Fruit fly (Drosophila melanogaster): ENCODE measurements around the gene CG42709.

- TF ChIP-seq CG30431 (GFP tag; optimal IDR thresholded peaks at IDR 0.05), result no peak
- TF ChIP-seq CG1024 (GFP tag; IDR thresholded peaks at IDR 0.05), result no peak
- no peak for TF ChIP-seq CG7786 (GFP tag; optimal IDR thresholded peaks at IDR 0.05)
- TF ChIP-seq CG12299 (tag; optimal IDR thresholded peaks at IDR 0.05), result no peak
- TF ChIP-seq ken (GFP tag; IDR thresholded peaks at IDR 0.05), result no peak
- no peak for TF ChIP-seq CG12071 (GFP tag; optimal IDR thresholded peaks at IDR 0.05)
- no peak for TF ChIP-seq Gsc (GFP tag; IDR thresholded peaks at IDR 0.05)
- TF ChIP-seq mam (GFP tag; optimal IDR thresholded peaks at IDR 0.05), result no peak
- no peak for TF ChIP-seq CG4282 (GFP tag; optimal IDR thresholded peaks at IDR 0.05)
- TF ChIP-seq mirr (GFP tag; optimal IDR thresholded peaks at IDR 0.05), result no peak
These were observed 18.4 kb downstream of the CG42709 start, which contains the start of gene CG32110 for dm6 chr3L:12808421-12808820.
